Worm (Caenorhabditis elegans) whole organism, midembryonic: ENCODE data around the gene F02E11.7.

Experiments
- cog-1 ChIP-seq: sonication (generic microtip); optimal IDR thresholded peaks from 2 replicates; lab custom pipeline; 2016; ENCODE audit warnings: missing genetic modification characterization, missing compliant biosample characterization
- flt-1 ChIP-seq: fragments of 200-800 bp; sonication (Bioruptor generic); IDR thresholded peaks from 2 replicates; pipeline ENCODE4 v1.3.6; 2022; ENCODE audit warnings: missing genetic modification characterization, missing compliant biosample characterization
- klf-2 ChIP-seq: fragments of 200-800 bp; sonication (Bioruptor generic); conservative IDR thresholded peaks from 2 replicates; pipeline ENCODE4 v1.3.6; 2022; ENCODE audit warnings: missing genetic modification reagents, missing genetic modification characterization, missing compliant biosample characterization
- med-1 ChIP-seq: sonication (generic microtip); optimal IDR thresholded peaks from 2 replicates; lab custom pipeline; 2017; ENCODE audit warnings: missing genetic modification characterization, mild to moderate bottlenecking, missing compliant biosample characterization, antibody characterized with exemption, missing genetic modification reagents; ENCODE audit not compliant: insufficient read depth
- ref-1 ChIP-seq: fragments of 200-800 bp; sonication (Bioruptor generic); conservative IDR thresholded peaks from 2 replicates; pipeline ENCODE4 v1.3.6; 2022; ENCODE audit warnings: missing genetic modification reagents, missing genetic modification characterization, missing compliant biosample characterization
- tab-1 ChIP-seq: fragments of 200-800 bp; sonication (Bioruptor generic); IDR thresholded peaks from 2 replicates; pipeline ENCODE4 v1.3.6; 2022; ENCODE audit warnings: missing genetic modification characterization, missing compliant biosample characterization
- ztf-23 ChIP-seq: fragments of 200-800 bp; sonication (Bioruptor generic); IDR thresholded peaks from 2 replicates; pipeline ENCODE4 v1.3.6; 2022; ENCODE audit warnings: missing genetic modification reagents, missing genetic modification characterization, missing compliant biosample characterization

DNA sequence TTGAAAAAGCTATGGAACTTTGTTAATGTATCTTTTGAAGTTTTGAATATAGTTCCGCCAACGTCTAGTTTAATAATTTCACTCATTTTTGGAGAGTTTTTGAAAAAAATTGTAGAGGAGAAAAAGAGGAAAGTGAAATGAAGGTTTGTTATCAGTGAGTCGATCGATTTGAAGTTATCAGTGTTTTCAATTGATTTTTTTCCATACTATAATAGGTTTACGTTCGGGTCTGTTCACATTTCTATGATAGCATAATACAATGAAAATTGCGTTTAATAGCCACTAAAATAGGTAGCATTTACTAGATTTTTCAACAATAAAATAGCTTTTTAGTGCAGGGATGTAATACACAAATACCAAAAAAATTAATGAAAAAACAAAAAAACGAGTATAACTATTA lies 42.3 kb upstream of the F02E11.7 start, which contains the start of gene ZC239.16:
- TF ChIP-seq ztf-23 (GFP tag; lab: Robert Waterston, UW) (no peak), ref-1 (GFP tag; lab: Robert Waterston, UW) (no peak), flt-1 (GFP tag; lab: Robert Waterston, UW) (no peak), klf-2 (no peak), tab-1 (no peak), med-1 (GFP tag; lab: Kevin White, UChicago) (no peak), cog-1 (tag; lab: Kevin White, UChicago) (no peak)
